Worm (Caenorhabditis elegans) whole organism, early embryonic: ENCODE results near the gene K09C4.7.

Source experiments
- B0310.2 ChIP-seq: sonication (generic microtip); optimal IDR thresholded peaks from 2 replicates; lab custom pipeline; 2016; ENCODE audit warnings: mild to moderate bottlenecking, missing genetic modification characterization, missing compliant biosample characterization
- F13C5.2 ChIP-seq: sonication (generic microtip); optimal IDR thresholded peaks from 2 replicates; lab custom pipeline; 2017; ENCODE audit warnings: mild to moderate bottlenecking, missing genetic modification characterization, inconsistent platforms, missing compliant biosample characterization
- aly-1 ChIP-seq: sonication (generic microtip); optimal IDR thresholded peaks from 2 replicates; lab custom pipeline; 2016; ENCODE audit warnings: missing genetic modification characterization, missing compliant biosample characterization
- ama-1 ChIP-seq: fragments of 150-350 bp; optimal IDR thresholded peaks from 2 replicates; lab custom pipeline; 2014
- ceh-13 ChIP-seq: fragments of 200-800 bp; sonication (Bioruptor generic); optimal IDR thresholded peaks from 2 replicates; lab custom pipeline; 2018; ENCODE audit warnings: mild to moderate bottlenecking, missing genetic modification characterization, missing compliant biosample characterization
- ceh-36 ChIP-seq: sonication (generic microtip); optimal IDR thresholded peaks from 2 replicates; lab custom pipeline; 2016; ENCODE audit warnings: missing genetic modification characterization, inconsistent platforms, missing compliant biosample characterization
- ets-7 ChIP-seq: sonication (generic microtip); optimal IDR thresholded peaks from 2 replicates; lab custom pipeline; 2016; ENCODE audit warnings: missing genotype, missing genetic modification characterization, missing compliant biosample characterization
- flt-1 ChIP-seq: fragments of 200-800 bp; sonication (Bioruptor generic); IDR thresholded peaks from 2 replicates; pipeline ENCODE4 v1.3.6; 2022; ENCODE audit warnings: missing genetic modification characterization, missing compliant biosample characterization
- hmbx-1 ChIP-seq: sonication (generic microtip); optimal IDR thresholded peaks from 2 replicates; lab custom pipeline; 2016; ENCODE audit warnings: mild to moderate bottlenecking, missing genetic modification characterization, missing compliant biosample characterization
- hmg-4 ChIP-seq: fragments of 200-800 bp; sonication (Bioruptor generic); optimal IDR thresholded peaks from 2 replicates; lab custom pipeline; 2018; ENCODE audit warnings: mild to moderate bottlenecking, missing genetic modification characterization, missing compliant biosample characterization
- hnd-1 ChIP-seq: sonication (generic microtip); optimal IDR thresholded peaks from 2 replicates; lab custom pipeline; 2016; ENCODE audit warnings: missing genetic modification characterization, missing compliant biosample characterization
- pes-1 ChIP-seq: fragments of 200-800 bp; sonication (Bioruptor generic); IDR thresholded peaks from 2 replicates; pipeline ENCODE4 v1.3.6; 2022; ENCODE audit warnings: missing genetic modification reagents, missing genetic modification characterization, missing compliant biosample characterization
- scrt-1 ChIP-seq: fragments of 200-800 bp; sonication (Bioruptor generic); IDR thresholded peaks from 2 replicates; pipeline ENCODE4 v1.3.6; 2022; ENCODE audit warnings: missing genetic modification characterization, missing compliant biosample characterization
- sea-1 ChIP-seq: fragments of 200-800 bp; sonication (Bioruptor generic); conservative IDR thresholded peaks from 2 replicates; pipeline ENCODE4 v1.3.6; 2022; ENCODE audit warnings: missing genetic modification characterization, missing compliant biosample characterization
- tbx-11 ChIP-seq: fragments of 200-800 bp; sonication (Bioruptor generic); IDR thresholded peaks from 2 replicates; pipeline ENCODE4 v1.3.6; 2022; ENCODE audit warnings: missing genetic modification characterization, missing compliant biosample characterization
- tbx-37 ChIP-seq: fragments of 200-800 bp; sonication (Bioruptor generic); conservative IDR thresholded peaks from 2 replicates; pipeline ENCODE4 v1.3.6; 2022; ENCODE audit warnings: missing genetic modification reagents, missing genetic modification characterization, missing compliant biosample characterization
- tra-4 ChIP-seq: sonication (generic microtip); optimal IDR thresholded peaks from 2 replicates; lab custom pipeline; 2017; ENCODE audit warnings: missing genetic modification characterization, missing compliant biosample characterization

Gene K09C4.7

DNA sequence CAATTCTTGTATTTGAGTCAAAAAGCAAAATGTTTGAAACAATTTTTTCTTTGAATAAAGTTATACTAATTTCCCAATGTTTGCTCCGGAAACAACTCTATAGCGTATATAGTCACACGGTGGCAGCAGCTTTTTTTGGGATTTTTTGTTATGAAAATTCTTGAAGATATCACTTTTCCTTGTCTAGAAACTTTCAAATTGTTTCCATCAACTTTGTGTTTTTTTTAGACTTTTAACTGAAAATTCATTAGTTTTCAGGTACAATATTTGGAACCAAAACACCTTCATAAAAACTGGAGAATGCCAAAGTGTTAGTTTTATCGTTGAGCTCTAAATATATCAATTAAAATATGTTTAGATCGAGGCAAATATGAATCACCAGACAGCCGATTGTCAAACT, at the start of gene K09C4.7:
K09C4.7 (plus strand) TSS at position 301 of the 400 bp plus-strand sequence.
- TF ChIP-seq F13C5.2 (tag; lab: Kevin White, UChicago) (no peak), B0310.2 (tag; lab: Kevin White, UChicago) (no peak), tra-4 (tag; lab: Kevin White, UChicago) (no peak), tbx-11 (GFP tag; lab: Robert Waterston, UW) (no peak), hnd-1 (tag; lab: Kevin White, UChicago) (no peak), flt-1 (GFP tag; lab: Robert Waterston, UW) (no peak), ceh-36 (no peak), scrt-1 (GFP tag; lab: Robert Waterston, UW) (no peak), sea-1 (GFP tag; lab: Robert Waterston, UW) (no peak), ama-1 (lab: Kevin White, UChicago) (no peak), aly-1 (no peak), ets-7 (tag; lab: Kevin White, UChicago) (no peak), tbx-37 (no peak), ceh-13 (GFP tag; lab: Kevin White, UChicago) (no peak)

DNA sequence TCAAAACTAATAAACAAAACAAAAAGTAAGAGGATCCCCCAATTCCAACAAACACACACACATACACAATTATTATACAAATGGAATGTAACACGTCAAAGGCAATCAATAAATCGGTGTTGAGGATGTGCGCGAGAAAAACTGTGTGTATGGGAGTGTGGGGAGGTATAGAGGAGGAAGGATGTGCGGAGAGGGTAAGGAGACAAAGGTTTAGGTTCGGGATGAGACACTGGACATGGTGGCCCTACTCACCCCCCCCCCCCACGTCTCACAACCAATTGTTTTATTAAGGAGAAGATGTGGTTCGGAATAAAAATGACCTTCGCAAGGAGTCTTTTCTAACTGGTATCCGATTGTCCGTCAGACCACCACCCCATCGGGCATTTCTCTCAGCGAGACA, 49.5 kb upstream of the K09C4.7 start:
- TF ChIP-seq hmg-4 (GFP tag; lab: Kevin White, UChicago) (peak; percentile 58), tra-4 (tag; lab: Kevin White, UChicago) (no peak), scrt-1 (GFP tag; lab: Robert Waterston, UW) (no peak)

DNA sequence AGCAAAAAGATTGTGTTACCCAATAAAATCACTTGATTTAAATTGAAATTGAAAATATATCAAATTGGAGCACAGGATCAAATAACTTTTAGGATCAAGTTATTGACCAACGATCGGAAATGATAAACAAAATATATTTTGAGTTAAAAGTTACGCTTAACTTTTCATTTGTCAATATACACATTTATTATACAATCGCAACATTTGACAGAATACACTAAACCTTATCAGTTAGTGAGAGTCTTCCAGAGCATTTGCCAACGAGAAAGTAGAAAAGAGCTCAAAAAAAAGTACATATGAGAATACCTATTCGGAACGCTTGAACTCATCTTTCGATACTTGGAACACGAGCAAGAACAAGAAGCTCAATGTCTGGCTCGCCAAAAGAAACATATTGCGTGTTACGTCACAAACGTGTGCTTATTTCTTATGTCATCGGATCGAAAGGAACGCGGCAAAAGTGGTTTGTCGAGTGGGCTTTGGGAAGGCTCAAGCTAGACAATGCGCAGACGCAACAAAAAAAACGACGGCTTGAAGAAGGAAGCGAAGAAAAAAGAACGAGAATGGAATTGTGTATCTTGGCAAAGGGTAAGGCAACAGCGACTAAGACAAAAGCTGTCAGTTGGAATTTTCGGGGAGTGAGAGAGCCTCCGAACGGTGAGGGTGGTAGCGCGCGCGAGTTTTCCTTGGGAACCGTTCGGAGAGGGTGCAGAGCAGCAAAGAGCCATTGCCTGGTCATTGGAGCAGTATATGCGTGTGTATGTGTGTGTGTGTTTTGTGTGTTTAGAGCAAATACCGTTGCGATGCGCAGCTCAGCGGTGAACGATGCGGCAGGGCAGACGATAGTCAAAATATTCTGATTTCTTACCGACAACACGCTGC, 46.1 kb upstream of the K09C4.7 start:
- 0 out of 2 replicates have a peak, but pooled peaks have one; percentile 44 for TF ChIP-seq scrt-1 (GFP tag; lab: Robert Waterston, UW)
- TF ChIP-seq aly-1, result peak; percentile 9
- no peak for TF ChIP-seq flt-1 (GFP tag; lab: Robert Waterston, UW)
- peak; percentile 54 for TF ChIP-seq hmg-4 (GFP tag; lab: Kevin White, UChicago)

DNA sequence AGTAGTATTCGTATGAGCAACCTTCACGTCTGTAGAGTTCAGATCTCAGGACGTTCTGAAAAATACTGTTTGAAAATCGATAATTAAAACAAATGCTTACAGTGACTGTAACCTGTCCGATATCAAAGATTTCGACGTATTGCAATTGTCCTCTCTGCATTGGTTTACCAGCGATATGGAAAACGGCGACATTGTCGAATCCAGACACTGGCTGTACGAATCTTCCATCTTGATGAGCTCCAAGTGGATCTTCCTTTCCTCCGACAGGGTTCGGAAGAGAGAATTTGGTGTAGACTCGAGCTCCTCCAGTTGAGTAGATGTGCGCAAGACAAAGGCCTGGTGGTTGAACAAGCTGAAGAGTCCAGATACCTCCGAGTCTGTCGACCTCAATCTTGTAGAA, 44.0 kb upstream of the K09C4.7 start:
- no peak for TF ChIP-seq hmg-4 (GFP tag; lab: Kevin White, UChicago)
- TF ChIP-seq pes-1 (GFP tag; lab: Robert Waterston, UW), result no peak
- no peak for TF ChIP-seq sea-1 (GFP tag; lab: Robert Waterston, UW)
- no peak for TF ChIP-seq tbx-37
- no peak for TF ChIP-seq aly-1
- no peak for TF ChIP-seq B0310.2 (tag; lab: Kevin White, UChicago)

DNA sequence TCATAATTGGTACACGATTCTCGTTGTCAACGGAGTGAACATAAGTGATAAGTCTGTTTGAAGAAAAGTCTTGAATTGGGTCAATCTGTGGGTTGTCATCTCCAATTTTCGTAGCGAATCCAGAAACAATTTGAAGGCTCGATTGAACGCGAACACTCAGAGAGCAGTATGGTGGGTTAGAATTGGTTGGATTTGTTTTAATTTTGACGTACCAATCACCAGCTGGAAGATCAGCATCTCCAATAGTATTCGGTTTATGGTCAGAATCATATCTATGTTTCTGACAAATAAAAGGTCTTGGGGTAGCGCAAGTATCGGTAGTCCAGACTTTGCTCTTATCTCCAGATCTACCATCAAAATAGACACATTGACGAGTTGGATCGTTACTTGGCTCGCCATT, 42.1 kb upstream of the K09C4.7 start:
- TF ChIP-seq hmg-4 (GFP tag; lab: Kevin White, UChicago) (no peak), B0310.2 (tag; lab: Kevin White, UChicago) (no peak), sea-1 (GFP tag; lab: Robert Waterston, UW) (no peak), tbx-11 (GFP tag; lab: Robert Waterston, UW) (no peak), ceh-13 (GFP tag; lab: Kevin White, UChicago) (no peak), flt-1 (GFP tag; lab: Robert Waterston, UW) (no peak), ets-7 (tag; lab: Kevin White, UChicago) (no peak), F13C5.2 (tag; lab: Kevin White, UChicago) (no peak), tra-4 (tag; lab: Kevin White, UChicago) (no peak), tbx-37 (no peak), ceh-36 (no peak), scrt-1 (GFP tag; lab: Robert Waterston, UW) (no peak), hmbx-1 (tag; lab: Kevin White, UChicago) (no peak), ama-1 (lab: Kevin White, UChicago) (no peak), pes-1 (GFP tag; lab: Robert Waterston, UW) (no peak), hnd-1 (tag; lab: Kevin White, UChicago) (no peak), aly-1 (no peak)

DNA sequence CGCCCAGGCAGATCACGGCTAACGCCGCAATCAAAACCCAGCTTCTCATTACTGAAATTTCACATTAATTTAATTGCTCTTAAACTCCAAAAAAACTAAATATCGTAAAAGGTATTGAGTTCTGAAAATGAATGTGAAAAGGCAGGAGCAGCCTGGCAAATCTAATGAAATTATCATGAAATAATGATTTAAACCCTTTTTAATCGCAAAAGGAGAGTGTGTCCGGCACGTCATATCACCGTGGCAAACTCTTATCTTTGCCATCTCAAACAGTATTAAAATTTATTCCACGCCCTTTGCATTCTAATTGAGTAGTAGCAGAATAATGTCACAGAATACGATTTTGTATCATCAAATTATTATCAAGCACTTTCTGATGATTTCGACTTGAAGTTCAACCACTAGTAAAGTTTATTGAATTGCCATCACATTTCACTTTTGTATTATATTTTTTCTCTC, 37.3 kb upstream of the K09C4.7 start, which contains the start of gene F28B4.3:
F28B4.3 (minus strand) TSS at position 51 of the 459 bp plus-strand sequence.
- no peak for TF ChIP-seq ceh-36
- no peak for TF ChIP-seq B0310.2 (tag; lab: Kevin White, UChicago)
- no peak for TF ChIP-seq tbx-11 (GFP tag; lab: Robert Waterston, UW)
- TF ChIP-seq scrt-1 (GFP tag; lab: Robert Waterston, UW), result no peak
- no peak for TF ChIP-seq sea-1 (GFP tag; lab: Robert Waterston, UW)
- TF ChIP-seq hmg-4 (GFP tag; lab: Kevin White, UChicago), result no peak
- no peak for TF ChIP-seq pes-1 (GFP tag; lab: Robert Waterston, UW)
- no peak for TF ChIP-seq hnd-1 (tag; lab: Kevin White, UChicago)
- no peak for TF ChIP-seq ets-7 (tag; lab: Kevin White, UChicago)
- TF ChIP-seq ceh-13 (GFP tag; lab: Kevin White, UChicago), result no peak
- no peak for TF ChIP-seq flt-1 (GFP tag; lab: Robert Waterston, UW)
- no peak for TF ChIP-seq tbx-37
- TF ChIP-seq F13C5.2 (tag; lab: Kevin White, UChicago), result no peak

DNA sequence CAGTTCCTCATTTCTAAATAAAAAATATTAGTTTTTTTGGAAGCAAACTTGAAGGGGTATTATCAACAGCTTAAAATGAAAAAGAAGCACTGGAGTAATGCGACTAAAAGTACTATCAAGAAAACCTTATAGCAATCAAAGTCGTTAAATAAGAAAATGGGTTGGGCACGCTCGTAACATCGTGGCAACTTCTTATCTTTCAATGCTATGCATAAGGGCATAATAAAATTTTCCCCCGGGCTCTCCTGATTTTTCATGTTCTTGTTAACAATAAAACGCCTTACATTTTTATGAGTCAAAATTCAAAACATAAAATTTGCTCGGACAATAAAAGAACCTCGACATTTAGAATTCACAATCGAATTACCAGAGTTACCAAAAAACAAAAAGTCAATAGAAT, 29.1 kb upstream of the K09C4.7 start, which contains the start of gene irg-7:
irg-7 (minus strand) TSS at position 23 of the 400 bp plus-strand sequence.
- TF ChIP-seq B0310.2 (tag; lab: Kevin White, UChicago), result no peak
- TF ChIP-seq hmg-4 (GFP tag; lab: Kevin White, UChicago), result no peak
- TF ChIP-seq scrt-1 (GFP tag; lab: Robert Waterston, UW), result no peak
- TF ChIP-seq aly-1, result no peak
- no peak for TF ChIP-seq tra-4 (tag; lab: Kevin White, UChicago)
- TF ChIP-seq ets-7 (tag; lab: Kevin White, UChicago), result no peak
- TF ChIP-seq hmbx-1 (tag; lab: Kevin White, UChicago), result no peak
- TF ChIP-seq hnd-1 (tag; lab: Kevin White, UChicago), result no peak
- no peak for TF ChIP-seq sea-1 (GFP tag; lab: Robert Waterston, UW)
- TF ChIP-seq ceh-36, result no peak
- TF ChIP-seq F13C5.2 (tag; lab: Kevin White, UChicago), result no peak
- TF ChIP-seq tbx-37, result no peak
- no peak for TF ChIP-seq ceh-13 (GFP tag; lab: Kevin White, UChicago)
- no peak for TF ChIP-seq flt-1 (GFP tag; lab: Robert Waterston, UW)
